Worm (Caenorhabditis elegans): Measurements from ENCODE around the gene C05C10.5.

The C05C10.5 gene

DNA sequence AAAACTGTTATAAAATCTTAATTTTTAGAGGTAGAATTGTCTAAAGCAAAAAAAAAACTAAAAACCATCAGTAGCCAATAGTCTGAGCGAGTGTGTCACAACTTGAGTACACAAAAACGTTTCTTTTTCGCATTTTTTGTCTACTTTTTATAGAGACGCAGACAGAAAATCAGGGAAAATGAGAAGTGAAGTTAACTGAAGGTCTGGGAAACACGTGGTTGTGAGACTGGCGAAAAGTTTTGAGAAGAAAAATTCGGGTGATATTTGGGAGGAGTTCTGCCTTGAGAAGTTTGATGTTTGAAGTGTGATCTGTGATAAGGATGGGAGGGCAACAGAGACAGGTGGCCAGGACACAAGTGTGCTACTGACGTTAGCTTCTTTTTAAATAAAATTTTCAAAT is 1.2 kb upstream of the C05C10.5 start (continued):
- TF ChIP-seq lin-39 (tag; optimal IDR thresholded peaks at IDR 0.05) (peak; percentile 42), egl-27 (tag; optimal IDR thresholded peaks at IDR 0.05) (peak; percentile 11 to 75), lir-3 (tag; optimal IDR thresholded peaks at IDR 0.05; ENCODE audit: poor library complexity) (peak; percentile 66), dsc-1 (tag; optimal IDR thresholded peaks at IDR 0.05) (peak; percentile 43), nhr-47 (tag; optimal IDR thresholded peaks at IDR 0.05) (peak; percentile 75), unc-30 (tag; optimal IDR thresholded peaks at IDR 0.05) (no peak), zag-1 (tag; optimal IDR thresholded peaks at IDR 0.05) (no peak), nhr-19 (GFP tag; conservative IDR thresholded peaks at IDR 0.05) (peak; percentile 83), fkh-4 (tag; optimal IDR thresholded peaks at IDR 0.05; ENCODE audit: borderline replicate concordance) (no peak), nhr-84 (tag; optimal IDR thresholded peaks at IDR 0.05) (peak; percentile 37), dpl-1 (GFP tag; optimal IDR thresholded peaks at IDR 0.05) (peak; percentile 56 to 71 (median 66)), C16A3.4 (tag; optimal IDR thresholded peaks at IDR 0.05) (peak; percentile 86), nhr-77 (tag; optimal IDR thresholded peaks at IDR 0.05) (peak; percentile 78), ces-1 (GFP tag; optimal IDR thresholded peaks at IDR 0.05) (no peak), ztf-4 (tag; optimal IDR thresholded peaks at IDR 0.05) (peak; percentile 60), nhr-76 (tag; optimal IDR thresholded peaks at IDR 0.05) (peak; percentile 22), fos-1 (tag; optimal IDR thresholded peaks at IDR 0.05) (peak; percentile 65), mep-1 (tag; optimal IDR thresholded peaks at IDR 0.05) (peak; percentile 87), elt-2 (tag; optimal IDR thresholded peaks at IDR 0.05) (peak; percentile 54), efl-3 (GFP tag; optimal IDR thresholded peaks at IDR 0.05) (no peak), irx-1 (tag; optimal IDR thresholded peaks at IDR 0.05) (peak; percentile 34), lin-14 (GFP tag; optimal IDR thresholded peaks at IDR 0.05) (peak; percentile 97), jun-1 (tag; optimal IDR thresholded peaks at IDR 0.05) (no peak), grh-1 (GFP tag; IDR thresholded peaks at IDR 0.05) (0 out of 2 replicates have a peak, but pooled peaks have one; percentile 8), isw-1 (GFP tag; IDR thresholded peaks at IDR 0.05) (0 out of 2 replicates have a peak, but pooled peaks have one; percentile 3), hlh-4 (tag; optimal IDR thresholded peaks at IDR 0.05) (no peak), zip-4 (GFP tag; optimal IDR thresholded peaks at IDR 0.05) (no peak), xbp-1 (tag; optimal IDR thresholded peaks at IDR 0.05) (peak; percentile 50), efl-1 (optimal IDR thresholded peaks at IDR 0.05) (peak; percentile 62 to 74), efl-1 (GFP tag; optimal IDR thresholded peaks at IDR 0.05 in 1 of 2) (peak; percentile 68 to 96), hpl-2 (GFP tag; optimal IDR thresholded peaks at IDR 0.05) (no peak), C34B4.2 (tag; optimal IDR thresholded peaks at IDR 0.05) (no peak), mdl-1 (tag; optimal IDR thresholded peaks at IDR 0.05) (peak; percentile 37 to 98), nhr-20 (tag; optimal IDR thresholded peaks at IDR 0.05) (peak; percentile 94), blmp-1 (tag; optimal IDR thresholded peaks at IDR 0.05) (peak; percentile 97), swsn-7 (tag; optimal IDR thresholded peaks at IDR 0.05) (peak; percentile 59), C04F5.9 (tag; optimal IDR thresholded peaks at IDR 0.05) (peak; percentile 20), vab-15 (tag; optimal IDR thresholded peaks at IDR 0.05) (no peak)

DNA sequence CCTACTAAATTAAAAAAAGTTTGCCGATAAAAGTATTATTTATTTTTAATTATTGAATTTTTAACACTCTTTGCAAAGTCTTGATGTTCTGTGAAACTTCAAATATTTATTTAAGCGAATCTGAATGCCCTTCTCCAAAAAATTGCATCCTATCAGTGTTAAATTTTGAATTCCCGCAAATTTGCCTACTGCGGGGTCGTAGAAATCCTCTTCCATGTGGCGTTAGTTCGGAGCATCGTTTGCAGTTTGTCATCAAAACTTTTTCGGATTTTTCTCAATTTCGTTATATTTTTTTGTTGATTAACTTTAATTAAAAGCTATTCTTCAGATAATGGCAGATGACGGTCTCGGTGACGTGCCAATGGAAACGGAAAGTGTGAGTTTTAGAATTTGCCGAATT is 1.6 kb downstream of the C05C10.5 start, which contains the start of gene ufd-3:
ufd-3 (plus strand) TSS at position 324 of the 400 bp plus-strand sequence.
- TF ChIP-seq ztf-4 (tag; optimal IDR thresholded peaks at IDR 0.05): peak; percentile 47
- TF ChIP-seq ama-1 (optimal IDR thresholded peaks at IDR 0.05): peak; percentile 15
- peak; percentile 37 for TF ChIP-seq aly-2 (tag; optimal IDR thresholded peaks at IDR 0.05)
- TF ChIP-seq blmp-1 (tag; optimal IDR thresholded peaks at IDR 0.05): peak; percentile 82
- peak; percentile 68 for TF ChIP-seq jun-1 (tag; optimal IDR thresholded peaks at IDR 0.05)
- peak; percentile 92 for TF ChIP-seq ceh-90 (tag; optimal IDR thresholded peaks at IDR 0.05)
- peak; percentile 73 for TF ChIP-seq fos-1 (tag; optimal IDR thresholded peaks at IDR 0.05)
- peak; percentile 93 for TF ChIP-seq lin-15B (tag; optimal IDR thresholded peaks at IDR 0.05)
- no peak for TF ChIP-seq tlp-1 (tag; optimal IDR thresholded peaks at IDR 0.05)
- TF ChIP-seq snu-23 (GFP tag; optimal IDR thresholded peaks at IDR 0.05): peak; percentile 92
- TF ChIP-seq vab-15 (tag; optimal IDR thresholded peaks at IDR 0.05): peak; percentile 85
- TF ChIP-seq efl-1 (optimal IDR thresholded peaks at IDR 0.05): peak; percentile 98 to 99
- peak; percentile 98 to 100 for TF ChIP-seq efl-1 (GFP tag; optimal IDR thresholded peaks at IDR 0.05 in 1 of 2)
- TF ChIP-seq fkh-4 (tag; optimal IDR thresholded peaks at IDR 0.05; ENCODE audit: borderline replicate concordance): peak; percentile 90
- peak; percentile 85 for TF ChIP-seq unc-86 (tag; optimal IDR thresholded peaks at IDR 0.05)
- TF ChIP-seq nhr-11 (tag; optimal IDR thresholded peaks at IDR 0.05): peak; percentile 89
- no peak for TF ChIP-seq hlh-17 (GFP tag; optimal IDR thresholded peaks at IDR 0.05; ENCODE audit: borderline replicate concordance)
- TF ChIP-seq unc-30 (tag; optimal IDR thresholded peaks at IDR 0.05): no peak
- TF ChIP-seq sox-4 (tag; optimal IDR thresholded peaks at IDR 0.05): peak; percentile 92
- TF ChIP-seq mef-2 (tag; optimal IDR thresholded peaks at IDR 0.05): no peak
- TF ChIP-seq lir-3 (tag; optimal IDR thresholded peaks at IDR 0.05; ENCODE audit: poor library complexity): peak; percentile 97
- TF ChIP-seq swsn-7 (tag; optimal IDR thresholded peaks at IDR 0.05): peak; percentile 91
- peak; percentile 90 for TF ChIP-seq dsc-1 (tag; optimal IDR thresholded peaks at IDR 0.05)
- TF ChIP-seq lin-14 (GFP tag; optimal IDR thresholded peaks at IDR 0.05): peak; percentile 91
- TF ChIP-seq alr-1 (tag; optimal IDR thresholded peaks at IDR 0.05; ENCODE audit: borderline replicate concordance): no peak
- peak; percentile 73 for TF ChIP-seq lin-39 (tag; optimal IDR thresholded peaks at IDR 0.05)
- TF ChIP-seq mdl-1 (tag; optimal IDR thresholded peaks at IDR 0.05): peak in 1 of 2 experiments; percentile 78
- TF ChIP-seq elt-2 (tag; optimal IDR thresholded peaks at IDR 0.05): peak; percentile 55
- peak; percentile 93 for TF ChIP-seq tbx-2 (tag; optimal IDR thresholded peaks at IDR 0.05)
